Worm (Caenorhabditis elegans): ENCODE data around the gene F35A5.1.

Gene F35A5.1

ce11 chrX:3857697-3858096, 50.4 kb downstream of the F35A5.1 start, which contains the start of gene ceh-18:
ceh-18 (minus strand) TSS chrX:3857797.
- TF ChIP-seq unc-120 (tag; optimal IDR thresholded peaks at IDR 0.05; ENCODE audit: poor library complexity, severe bottlenecking) (no peak), tbx-8 (GFP tag; optimal IDR thresholded peaks at IDR 0.05) (no peak), hlh-1 (tag; optimal IDR thresholded peaks at IDR 0.05) (no peak), unc-62 (GFP tag; optimal IDR thresholded peaks at IDR 0.05) (no peak), unc-39 (tag; optimal IDR thresholded peaks at IDR 0.05) (no peak), zip-8 (tag; optimal IDR thresholded peaks at IDR 0.05) (no peak), blmp-1 (tag; optimal IDR thresholded peaks at IDR 0.05) (no peak), ztf-11 (tag; optimal IDR thresholded peaks at IDR 0.05) (no peak), ceh-43 (GFP tag; optimal IDR thresholded peaks at IDR 0.05) (no peak), lin-13 (tag; optimal IDR thresholded peaks at IDR 0.05) (no peak), pha-4 (tag; optimal IDR thresholded peaks at IDR 0.05) (no peak)

ce11 chrX:3858355-3858754, 51.1 kb downstream of the F35A5.1 start:
- no peak for TF ChIP-seq flh-1 (GFP tag; optimal IDR thresholded peaks at IDR 0.05)
- no peak for TF ChIP-seq tbx-8 (GFP tag; optimal IDR thresholded peaks at IDR 0.05)
- no peak for TF ChIP-seq lin-13 (tag; optimal IDR thresholded peaks at IDR 0.05)
- TF ChIP-seq drap-1 (GFP tag; optimal IDR thresholded peaks at IDR 0.05) = no peak
- TF ChIP-seq bed-3 (GFP tag; optimal IDR thresholded peaks at IDR 0.05) = no peak

ce11 chrX:3859449-3859848, 52.2 kb downstream of the F35A5.1 start:
- TF ChIP-seq mls-2 (tag; optimal IDR thresholded peaks at IDR 0.05) (no peak), ceh-83 (GFP tag; optimal IDR thresholded peaks at IDR 0.05) (no peak), bed-3 (GFP tag; optimal IDR thresholded peaks at IDR 0.05) (no peak), lin-13 (tag; optimal IDR thresholded peaks at IDR 0.05) (no peak), nhr-12 (tag; optimal IDR thresholded peaks at IDR 0.05) (no peak), mep-1 (tag; optimal IDR thresholded peaks at IDR 0.05) (no peak), nhr-237 (tag; optimal IDR thresholded peaks at IDR 0.05) (no peak), blmp-1 (tag; optimal IDR thresholded peaks at IDR 0.05) (no peak), zip-8 (tag; optimal IDR thresholded peaks at IDR 0.05) (no peak), flh-1 (GFP tag; optimal IDR thresholded peaks at IDR 0.05) (no peak), ceh-39 (tag; optimal IDR thresholded peaks at IDR 0.05) (no peak)

- TF ChIP-seq elt-1 (tag; optimal IDR thresholded peaks at IDR 0.05; ENCODE audit: borderline replicate concordance, insufficient read depth) = no peak
- TF ChIP-seq unc-120 (tag; optimal IDR thresholded peaks at IDR 0.05; ENCODE audit: poor library complexity, severe bottlenecking) = peak; percentile 39
- no peak for TF ChIP-seq zip-8 (tag; optimal IDR thresholded peaks at IDR 0.05)
- no peak for TF ChIP-seq ceh-83 (GFP tag; optimal IDR thresholded peaks at IDR 0.05)
- TF ChIP-seq lin-32 (GFP tag; optimal IDR thresholded peaks at IDR 0.05) = no peak
- TF ChIP-seq hlh-1 (tag; optimal IDR thresholded peaks at IDR 0.05) = peak; percentile 95
- no peak for TF ChIP-seq elt-3 (tag; optimal IDR thresholded peaks at IDR 0.05)
- TF ChIP-seq tbx-8 (GFP tag; optimal IDR thresholded peaks at IDR 0.05) = no peak
- TF ChIP-seq mab-5 (tag; optimal IDR thresholded peaks at IDR 0.05) = no peak
- TF ChIP-seq drap-1 (GFP tag; optimal IDR thresholded peaks at IDR 0.05) = no peak
- no peak for TF ChIP-seq lsy-2 (tag; optimal IDR thresholded peaks at IDR 0.05)
- TF ChIP-seq nhr-76 (tag; optimal IDR thresholded peaks at IDR 0.05) = no peak
Measured at ce11 chrX:3861294-3861693, 54.0 kb downstream of the F35A5.1 start.
